Fruit fly (Drosophila melanogaster): ENCODE data around the gene Cyp313a4.

The Cyp313a4 gene

DNA sequence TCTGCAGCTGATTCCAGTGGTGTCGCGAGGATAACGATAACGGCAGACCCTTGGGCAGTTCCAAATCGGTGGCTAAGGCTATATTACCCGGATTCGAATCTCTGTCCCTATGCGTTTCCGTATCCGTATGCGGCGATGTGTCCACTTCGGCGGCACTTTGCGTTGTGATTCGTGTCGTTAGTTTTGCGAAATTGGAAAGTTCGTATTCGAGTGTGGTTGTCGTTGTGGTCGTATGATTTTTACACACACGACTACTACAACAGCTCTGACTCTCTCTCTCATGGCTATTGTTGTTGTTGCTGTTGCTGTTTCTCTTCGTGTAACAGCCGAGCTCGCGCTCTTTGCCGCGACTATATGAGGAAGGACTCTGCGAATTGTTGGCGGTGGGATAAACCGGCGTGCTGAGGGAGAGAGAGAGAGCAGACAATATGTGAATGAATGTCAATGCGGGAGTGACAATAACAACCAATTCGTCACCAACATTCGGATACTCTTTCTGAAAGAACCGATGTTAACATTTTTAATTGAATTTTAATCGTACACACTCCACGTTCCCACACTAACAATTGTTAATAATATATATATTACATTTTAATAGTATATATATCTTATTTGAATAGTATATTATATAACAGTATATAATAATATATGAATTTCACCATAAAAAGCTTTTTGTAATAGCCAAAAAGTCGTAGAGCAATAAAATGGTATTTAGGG is 38.6 kb upstream of the Cyp313a4 start:
- TF ChIP-seq Mnt (GFP tag; optimal IDR thresholded peaks at IDR 0.05) (peak; percentile 57), CG12768 (GFP tag; optimal IDR thresholded peaks at IDR 0.05) (peak; percentile 63), ovo (GFP tag; optimal IDR thresholded peaks at IDR 0.05) (peak; percentile 43), CG5204 (GFP tag; optimal IDR thresholded peaks at IDR 0.05) (no peak), Crg-1 (GFP tag; optimal IDR thresholded peaks at IDR 0.05) (peak; percentile 65), bab1 (GFP tag; optimal IDR thresholded peaks at IDR 0.05) (peak; percentile 48), CG7045 (GFP tag; optimal IDR thresholded peaks at IDR 0.05) (peak; percentile 4), kay (GFP tag; ENCODE audit: borderline replicate concordance) (peak; percentile 92), Hr96 (GFP tag; optimal IDR thresholded peaks at IDR 0.05) (peak; percentile 29), tj (GFP tag; optimal IDR thresholded peaks at IDR 0.05) (peak; percentile 54), pad (GFP tag; optimal IDR thresholded peaks at IDR 0.05) (peak; percentile 5), Clk (GFP tag; optimal IDR thresholded peaks at IDR 0.05) (no peak), CG33017 (tag; optimal IDR thresholded peaks at IDR 0.05) (peak; percentile 71), cnc (optimal IDR thresholded peaks at IDR 0.05) (no peak), cic (GFP tag; optimal IDR thresholded peaks at IDR 0.05) (peak; percentile 86), CG14711 (tag; optimal IDR thresholded peaks at IDR 0.05) (peak; percentile 48), CG1620 (GFP tag; optimal IDR thresholded peaks at IDR 0.05) (peak; percentile 11), CG11617 (GFP tag; optimal IDR thresholded peaks at IDR 0.05) (no peak), toe (GFP tag; optimal IDR thresholded peaks at IDR 0.05) (peak; percentile 21), CG7101 (tag; optimal IDR thresholded peaks at IDR 0.05) (peak; percentile 53)

DNA sequence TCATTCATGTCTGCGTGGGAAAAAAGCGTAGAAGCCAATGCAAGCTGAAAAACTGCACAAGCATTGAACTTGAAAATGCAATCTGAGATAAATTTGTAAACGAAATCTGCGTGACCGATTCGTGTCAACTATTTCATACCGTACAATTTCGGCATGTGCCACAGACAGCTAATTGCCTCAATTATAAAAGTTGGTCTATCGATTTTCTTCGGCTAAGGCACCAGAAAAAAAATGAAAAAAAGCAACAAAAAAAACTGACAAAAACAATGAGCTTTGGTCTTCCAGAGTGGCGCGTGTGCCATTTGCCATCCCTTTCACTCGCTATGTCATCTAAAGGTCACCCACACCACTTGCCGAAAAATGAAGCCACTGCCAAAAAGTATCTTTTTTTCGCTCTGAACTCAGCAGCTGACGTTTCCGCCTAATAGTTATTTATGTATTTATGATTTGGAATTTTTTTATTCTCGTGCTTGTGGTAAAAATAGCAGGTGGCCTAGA is 37.4 kb upstream of the Cyp313a4 start:
- TF ChIP-seq CG7101 (tag; optimal IDR thresholded peaks at IDR 0.05), result no peak
- no peak for TF ChIP-seq cic (GFP tag; optimal IDR thresholded peaks at IDR 0.05)
- no peak for TF ChIP-seq cnc (optimal IDR thresholded peaks at IDR 0.05)
- TF ChIP-seq bab1 (GFP tag; optimal IDR thresholded peaks at IDR 0.05), result no peak
- TF ChIP-seq pad (GFP tag; optimal IDR thresholded peaks at IDR 0.05), result no peak
- TF ChIP-seq ovo (GFP tag; optimal IDR thresholded peaks at IDR 0.05), result no peak
- TF ChIP-seq CG14711 (tag; optimal IDR thresholded peaks at IDR 0.05), result no peak
- TF ChIP-seq Hr96 (GFP tag; optimal IDR thresholded peaks at IDR 0.05), result no peak
- TF ChIP-seq toe (GFP tag; optimal IDR thresholded peaks at IDR 0.05), result no peak
- no peak for TF ChIP-seq Clk (GFP tag; optimal IDR thresholded peaks at IDR 0.05)

DNA sequence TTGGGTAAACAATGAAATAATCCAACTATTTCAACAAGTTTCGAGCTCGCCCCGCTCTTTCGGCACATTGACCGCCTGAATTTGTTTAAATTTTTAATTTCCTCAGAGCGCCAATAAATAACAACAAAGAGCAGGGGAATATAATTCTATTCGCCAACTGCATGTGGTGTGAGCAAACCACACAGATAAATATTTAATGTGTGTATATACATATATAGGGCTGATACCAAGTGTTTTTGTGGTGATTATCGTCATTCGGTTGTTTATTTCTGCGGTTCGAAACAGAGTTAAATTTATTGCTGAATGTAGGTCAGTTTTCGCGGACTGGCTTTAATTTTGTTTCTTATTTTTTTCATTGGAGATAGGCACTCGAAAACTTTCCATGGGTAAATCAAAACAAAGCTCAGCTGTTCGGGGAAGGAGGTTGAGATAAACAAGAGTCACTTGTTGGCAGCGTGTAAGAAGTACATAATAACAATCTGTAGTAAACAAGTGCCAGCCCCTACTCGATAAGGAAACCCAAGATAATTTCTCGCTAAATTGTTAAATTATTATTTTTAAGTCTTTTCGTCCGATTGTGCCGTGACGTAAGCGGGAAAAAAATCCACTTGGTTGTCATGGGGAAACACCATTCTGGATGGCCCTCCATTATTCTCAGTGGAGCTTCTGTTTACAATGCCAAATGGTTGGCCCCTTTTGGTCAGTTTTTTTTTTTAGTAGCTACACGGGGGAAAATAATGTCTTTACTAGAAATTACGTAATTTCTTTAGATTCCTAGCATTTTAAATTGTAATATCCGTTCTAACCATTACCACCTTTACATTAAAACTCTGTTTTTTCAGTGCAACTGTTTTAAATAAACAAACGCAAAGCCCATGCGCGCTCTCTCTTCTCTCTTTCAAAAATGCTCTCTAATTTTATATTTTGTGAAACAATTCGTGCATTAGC is 36.7 kb upstream of the Cyp313a4 start:
- TF ChIP-seq CG14711 (tag; optimal IDR thresholded peaks at IDR 0.05), result peak; percentile 43
- no peak for TF ChIP-seq Hr96 (GFP tag; optimal IDR thresholded peaks at IDR 0.05)
- TF ChIP-seq toe (GFP tag; optimal IDR thresholded peaks at IDR 0.05), result peak; percentile 51
- peak; percentile 88 for TF ChIP-seq cic (GFP tag; optimal IDR thresholded peaks at IDR 0.05)
- TF ChIP-seq cnc (optimal IDR thresholded peaks at IDR 0.05), result no peak
- TF ChIP-seq CG7045 (GFP tag; optimal IDR thresholded peaks at IDR 0.05), result peak; percentile 52
- TF ChIP-seq pad (GFP tag; optimal IDR thresholded peaks at IDR 0.05), result no peak
- TF ChIP-seq kay (GFP tag; ENCODE audit: borderline replicate concordance), result peak; percentile 92
- TF ChIP-seq CG12768 (GFP tag; optimal IDR thresholded peaks at IDR 0.05), result peak; percentile 7
- peak; percentile 14 for TF ChIP-seq CG7101 (tag; optimal IDR thresholded peaks at IDR 0.05)
- TF ChIP-seq CG33017 (tag; optimal IDR thresholded peaks at IDR 0.05), result peak; percentile 62
- TF ChIP-seq Crg-1 (GFP tag; optimal IDR thresholded peaks at IDR 0.05), result no peak
- TF ChIP-seq Mnt (GFP tag; optimal IDR thresholded peaks at IDR 0.05), result no peak
- TF ChIP-seq CG11617 (GFP tag; optimal IDR thresholded peaks at IDR 0.05), result peak; percentile 33

- peak; percentile 22 for TF ChIP-seq cic (GFP tag; optimal IDR thresholded peaks at IDR 0.05)
- TF ChIP-seq CG14711 (tag; optimal IDR thresholded peaks at IDR 0.05), result no peak
- peak; percentile 72 for TF ChIP-seq tj (GFP tag; optimal IDR thresholded peaks at IDR 0.05)
- TF ChIP-seq CG12768 (GFP tag; optimal IDR thresholded peaks at IDR 0.05), result peak; percentile 58
Observed at dm6 chr3R:12716894-12717293, 35.7 kb upstream of the Cyp313a4 start.

DNA sequence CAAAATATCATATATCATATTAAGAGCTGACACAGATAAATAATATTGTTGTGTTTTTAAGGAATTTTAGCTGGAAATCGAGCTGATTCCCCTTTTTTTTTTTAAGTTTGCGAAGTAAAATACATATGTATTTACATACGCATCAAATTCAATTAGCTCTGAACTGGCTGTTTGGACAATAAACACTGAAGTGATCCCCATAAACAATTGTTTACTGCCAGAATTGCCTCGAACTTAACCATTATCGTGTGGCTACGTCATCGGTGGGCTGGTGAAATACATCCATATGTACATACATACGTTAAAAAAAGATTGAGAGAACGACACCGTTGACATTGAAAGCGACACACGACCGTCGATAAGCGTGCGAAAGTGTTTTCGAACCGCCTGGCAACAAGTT is 35.1 kb upstream of the Cyp313a4 start:
- TF ChIP-seq CG7045 (GFP tag; optimal IDR thresholded peaks at IDR 0.05), result no peak
- peak; percentile 44 for TF ChIP-seq cic (GFP tag; optimal IDR thresholded peaks at IDR 0.05)
- peak; percentile 81 for TF ChIP-seq tj (GFP tag; optimal IDR thresholded peaks at IDR 0.05)
- TF ChIP-seq CG12768 (GFP tag; optimal IDR thresholded peaks at IDR 0.05), result peak; percentile 65
- TF ChIP-seq cnc (optimal IDR thresholded peaks at IDR 0.05), result no peak
- TF ChIP-seq pad (GFP tag; optimal IDR thresholded peaks at IDR 0.05), result peak; percentile 21
- peak; percentile 59 for TF ChIP-seq CG33017 (tag; optimal IDR thresholded peaks at IDR 0.05)
- no peak for TF ChIP-seq CG11617 (GFP tag; optimal IDR thresholded peaks at IDR 0.05)
- no peak for TF ChIP-seq ovo (GFP tag; optimal IDR thresholded peaks at IDR 0.05)
- TF ChIP-seq kay (GFP tag; ENCODE audit: borderline replicate concordance), result no peak
- TF ChIP-seq Mnt (GFP tag; optimal IDR thresholded peaks at IDR 0.05), result no peak
- TF ChIP-seq CG5204 (GFP tag; optimal IDR thresholded peaks at IDR 0.05), result no peak
- TF ChIP-seq Clk (GFP tag; optimal IDR thresholded peaks at IDR 0.05), result no peak
- TF ChIP-seq CG7101 (tag; optimal IDR thresholded peaks at IDR 0.05), result peak; percentile 46
- no peak for TF ChIP-seq Crg-1 (GFP tag; optimal IDR thresholded peaks at IDR 0.05)
- TF ChIP-seq Hr96 (GFP tag; optimal IDR thresholded peaks at IDR 0.05), result no peak
